Worm (Caenorhabditis elegans): Measurements from ENCODE around the gene C47E12.9.

C47E12.9 gene

DNA sequence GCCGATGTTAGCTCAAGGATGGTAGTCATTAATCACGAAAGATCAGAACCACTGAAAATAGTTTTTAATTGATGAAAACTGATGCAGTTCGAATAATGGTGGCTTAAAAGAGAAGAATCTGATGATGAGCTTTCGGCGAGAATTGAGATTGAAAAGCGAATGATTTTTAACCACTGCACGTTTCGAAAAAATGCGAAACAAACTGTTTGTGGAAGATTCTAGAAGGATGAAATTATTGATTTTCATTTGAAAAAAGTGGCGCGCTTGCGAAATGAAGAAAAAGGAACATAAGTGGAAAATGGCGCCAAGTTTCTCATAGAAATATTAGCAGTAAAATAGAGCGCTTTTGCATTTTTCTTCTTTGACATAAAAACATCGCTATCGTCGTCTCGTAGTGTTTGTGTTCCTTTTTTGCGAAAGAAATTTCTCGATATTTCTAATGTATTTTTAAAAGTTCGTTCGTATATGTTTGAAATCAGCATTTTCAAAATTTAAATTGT is 20.5 kb downstream of the C47E12.9 start, which contains the start of gene uba-1 (continued):
- TF ChIP-seq ztf-4 (tag; optimal IDR thresholded peaks at IDR 0.05), result peak; percentile 52
- no peak for TF ChIP-seq unc-86 (tag; optimal IDR thresholded peaks at IDR 0.05)
- TF ChIP-seq egl-27 (tag; optimal IDR thresholded peaks at IDR 0.05), result no peak
- TF ChIP-seq unc-62 (GFP tag; optimal IDR thresholded peaks at IDR 0.05), result no peak
- no peak for TF ChIP-seq unc-30 (tag; optimal IDR thresholded peaks at IDR 0.05)
- no peak for TF ChIP-seq Y116A8C.19 (tag; optimal IDR thresholded peaks at IDR 0.05; ENCODE audit: borderline replicate concordance)
- no peak for TF ChIP-seq hlh-4 (tag; optimal IDR thresholded peaks at IDR 0.05)
- TF ChIP-seq vab-15 (tag; optimal IDR thresholded peaks at IDR 0.05), result no peak
- no peak for TF ChIP-seq nhr-77 (tag; optimal IDR thresholded peaks at IDR 0.05)
- TF ChIP-seq nhr-76 (tag; optimal IDR thresholded peaks at IDR 0.05), result no peak
- peak; percentile 25 for TF ChIP-seq nhr-71 (tag; optimal IDR thresholded peaks at IDR 0.05)
- TF ChIP-seq ztf-11 (tag; optimal IDR thresholded peaks at IDR 0.05), result no peak
- TF ChIP-seq blmp-1 (tag; optimal IDR thresholded peaks at IDR 0.05), result no peak
- no peak for TF ChIP-seq irx-1 (tag; optimal IDR thresholded peaks at IDR 0.05)
- no peak for TF ChIP-seq ceh-88 (GFP tag; IDR thresholded peaks at IDR 0.05)
- TF ChIP-seq pax-3 (tag; optimal IDR thresholded peaks at IDR 0.05), result no peak
- peak in 1 of 2 experiments; percentile 48 for TF ChIP-seq lin-35 (GFP tag; optimal IDR thresholded peaks at IDR 0.05)
- no peak for TF ChIP-seq rnt-1 (tag; optimal IDR thresholded peaks at IDR 0.05)
- no peak for TF ChIP-seq skn-1 (tag; optimal IDR thresholded peaks at IDR 0.05)
- TF ChIP-seq sup-37 (GFP tag; optimal IDR thresholded peaks at IDR 0.05), result no peak
- no peak for TF ChIP-seq elt-2 (tag; optimal IDR thresholded peaks at IDR 0.05)
- TF ChIP-seq mab-9 (GFP tag; IDR thresholded peaks at IDR 0.05), result no peak
- no peak for TF ChIP-seq snu-23 (GFP tag; optimal IDR thresholded peaks at IDR 0.05)
- TF ChIP-seq nhr-12 (tag; optimal IDR thresholded peaks at IDR 0.05), result no peak
- no peak for TF ChIP-seq fkh-8 (tag; optimal IDR thresholded peaks at IDR 0.05)
- no peak for TF ChIP-seq ceh-63 (GFP tag; optimal IDR thresholded peaks at IDR 0.05)
- no peak for TF ChIP-seq efl-3 (GFP tag; optimal IDR thresholded peaks at IDR 0.05)
- TF ChIP-seq nhr-84 (tag; optimal IDR thresholded peaks at IDR 0.05), result no peak
- TF ChIP-seq unc-98 (GFP tag; IDR thresholded peaks at IDR 0.05), result no peak
- TF ChIP-seq sox-4 (tag; optimal IDR thresholded peaks at IDR 0.05), result no peak
- no peak for TF ChIP-seq lin-15B (tag; optimal IDR thresholded peaks at IDR 0.05)
- TF ChIP-seq ets-5 (GFP tag; IDR thresholded peaks at IDR 0.05), result no peak
- TF ChIP-seq xbp-1 (tag; optimal IDR thresholded peaks at IDR 0.05), result peak; percentile 8
- peak in 1 of 2 experiments; percentile 26 for TF ChIP-seq lsy-2 (tag; optimal IDR thresholded peaks at IDR 0.05)
- TF ChIP-seq nhr-28 (tag; optimal IDR thresholded peaks at IDR 0.05), result no peak
- TF ChIP-seq aha-1 (tag; optimal IDR thresholded peaks at IDR 0.05), result no peak
- TF ChIP-seq nhr-85 (tag), result peak; percentile 60
- TF ChIP-seq tlp-1 (tag; optimal IDR thresholded peaks at IDR 0.05), result no peak
- no peak for TF ChIP-seq zag-1 (tag; optimal IDR thresholded peaks at IDR 0.05)
- TF ChIP-seq nhr-20 (tag; optimal IDR thresholded peaks at IDR 0.05), result peak; percentile 22
- TF ChIP-seq aly-2 (tag; optimal IDR thresholded peaks at IDR 0.05), result no peak
- no peak for TF ChIP-seq pqm-1 (tag; optimal IDR thresholded peaks at IDR 0.05)
- no peak for TF ChIP-seq isw-1 (GFP tag; IDR thresholded peaks at IDR 0.05)
- peak; percentile 9 for TF ChIP-seq lin-14 (GFP tag; optimal IDR thresholded peaks at IDR 0.05)
- TF ChIP-seq dsc-1 (tag; optimal IDR thresholded peaks at IDR 0.05), result no peak
- TF ChIP-seq elt-3 (tag; optimal IDR thresholded peaks at IDR 0.05), result no peak
- TF ChIP-seq lir-3 (tag; optimal IDR thresholded peaks at IDR 0.05; ENCODE audit: poor library complexity), result no peak
- no peak for TF ChIP-seq fos-1 (tag; optimal IDR thresholded peaks at IDR 0.05)
- no peak for TF ChIP-seq sptf-1 (tag; optimal IDR thresholded peaks at IDR 0.05)
- TF ChIP-seq ama-1 (optimal IDR thresholded peaks at IDR 0.05), result no peak

All from whole organism, L1 larva.